Fruit fly (Drosophila melanogaster): ENCODE data around the gene CG13445.

The CG13445 gene

dm6 chr3L:15847655-15848054, 38.4 kb downstream of the CG13445 start (continued):
- TF ChIP-seq CG2120 (GFP tag; optimal IDR thresholded peaks at IDR 0.05) (no peak), E2f2 (GFP tag; IDR thresholded peaks at IDR 0.05) (no peak), ftz-f1 (GFP tag; optimal IDR thresholded peaks at IDR 0.05) (no peak), crol (GFP tag; IDR thresholded peaks at IDR 0.05) (no peak), phol (tag; optimal IDR thresholded peaks at IDR 0.05) (peak; percentile 44), CG31365 (tag; optimal IDR thresholded peaks at IDR 0.05) (no peak), Rfx (GFP tag; IDR thresholded peaks at IDR 0.05) (no peak), lilli (GFP tag; optimal IDR thresholded peaks at IDR 0.05) (no peak), TFAM (GFP tag; optimal IDR thresholded peaks at IDR 0.05) (no peak), CG11723 (GFP tag; optimal IDR thresholded peaks at IDR 0.05) (no peak), run (tag; optimal IDR thresholded peaks at IDR 0.05) (no peak), pb (GFP tag; optimal IDR thresholded peaks at IDR 0.05) (no peak), luna (GFP tag; optimal IDR thresholded peaks at IDR 0.05) (no peak), salm (tag; optimal IDR thresholded peaks at IDR 0.05) (no peak), CG18262 (tag; optimal IDR thresholded peaks at IDR 0.05) (peak; percentile 58), pros (GFP tag; optimal IDR thresholded peaks at IDR 0.05) (no peak), sima (GFP tag; optimal IDR thresholded peaks at IDR 0.05) (no peak), Sin3A (optimal IDR thresholded peaks at IDR 0.05) (no peak), CG2202 (tag; optimal IDR thresholded peaks at IDR 0.05) (no peak), Ets65A (GFP tag) (peak; percentile 91), CG11093 (GFP tag; IDR thresholded peaks at IDR 0.05) (no peak), CG8290 (GFP tag; optimal IDR thresholded peaks at IDR 0.05) (no peak), CG8290 (tag; optimal IDR thresholded peaks at IDR 0.05) (no peak), bowl (GFP tag; IDR thresholded peaks at IDR 0.05) (no peak), CG15514 (GFP tag; optimal IDR thresholded peaks at IDR 0.05) (no peak), tna (GFP tag; IDR thresholded peaks at IDR 0.05; ENCODE audit: partially characterized antibody) (no peak), CG10565 (GFP tag; optimal IDR thresholded peaks at IDR 0.05) (no peak), CG11696 (GFP tag; IDR thresholded peaks at IDR 0.05) (no peak), CG11085 (GFP tag; IDR thresholded peaks at IDR 0.05) (no peak), CG14667 (GFP tag; IDR thresholded peaks at IDR 0.05) (no peak), wor (GFP tag; IDR thresholded peaks at IDR 0.05) (no peak), CG6791 (GFP tag; IDR thresholded peaks at IDR 0.05; ENCODE audit: partially characterized antibody) (no peak), dm (GFP tag; optimal IDR thresholded peaks at IDR 0.05) (no peak), toy (GFP tag; IDR thresholded peaks at IDR 0.05) (no peak), Bgb (GFP tag; IDR thresholded peaks at IDR 0.05; ENCODE audit: partially characterized antibody) (no peak), CoRest (tag; optimal IDR thresholded peaks at IDR 0.05) (peak; percentile 10), fd102C (GFP tag; optimal IDR thresholded peaks at IDR 0.05) (peak; percentile 5), CG15696 (tag; optimal IDR thresholded peaks at IDR 0.05) (peak; percentile 44), CG7745 (tag; optimal IDR thresholded peaks at IDR 0.05) (no peak), emc (GFP tag; optimal IDR thresholded peaks at IDR 0.05) (no peak), psq (GFP tag; optimal IDR thresholded peaks at IDR 0.05) (no peak), CG13424 (tag; optimal IDR thresholded peaks at IDR 0.05) (no peak), CG12155 (GFP tag; optimal IDR thresholded peaks at IDR 0.05) (no peak), CG7839 (tag; optimal IDR thresholded peaks at IDR 0.05) (no peak), da (GFP tag; optimal IDR thresholded peaks at IDR 0.05) (no peak), Tbp (GFP tag; optimal IDR thresholded peaks at IDR 0.05) (no peak), CG5953 (GFP tag; IDR thresholded peaks at IDR 0.05) (no peak), wek (GFP tag; optimal IDR thresholded peaks at IDR 0.05) (no peak), C15 (GFP tag; IDR thresholded peaks at IDR 0.05) (no peak), CG10462 (GFP tag; optimal IDR thresholded peaks at IDR 0.05) (no peak), dpn (GFP tag; optimal IDR thresholded peaks at IDR 0.05) (no peak), fd96Cb (tag; optimal IDR thresholded peaks at IDR 0.05) (peak; percentile 7), bigmax (GFP tag; optimal IDR thresholded peaks at IDR 0.05) (no peak)
